Fruit fly (Drosophila melanogaster): ENCODE measurements around the gene CG42526.

DNA sequence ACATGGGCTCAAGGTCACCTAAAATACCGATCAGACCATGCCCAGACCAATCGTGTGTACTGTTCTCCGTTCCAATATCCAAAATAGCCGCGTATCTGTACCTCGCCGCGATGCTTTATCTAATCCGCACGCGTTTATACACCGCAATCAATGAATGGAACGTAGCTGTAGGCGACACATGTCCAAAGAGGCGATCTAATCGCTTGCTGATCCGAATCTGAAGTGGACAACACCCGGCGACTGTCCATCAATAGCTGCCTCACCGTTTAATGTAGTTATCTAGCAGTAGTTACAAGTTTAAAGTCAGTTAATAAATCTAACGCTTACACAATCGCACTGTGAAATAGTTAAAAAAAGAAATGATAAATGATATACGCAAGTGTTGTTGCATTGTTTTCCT lies 17.2 kb upstream of the CG42526 start:
- TF ChIP-seq CG8301 (tag; optimal IDR thresholded peaks at IDR 0.05) (no peak), CG13204 (GFP tag; optimal IDR thresholded peaks at IDR 0.05) (no peak), EcR (GFP tag; optimal IDR thresholded peaks at IDR 0.05) (no peak), CG34367 (tag; optimal IDR thresholded peaks at IDR 0.05) (no peak), CG8159 (tag; optimal IDR thresholded peaks at IDR 0.05) (no peak), gl (tag; optimal IDR thresholded peaks at IDR 0.05) (no peak), Pif1B (GFP tag; optimal IDR thresholded peaks at IDR 0.05) (no peak), CG15710 (tag; optimal IDR thresholded peaks at IDR 0.05) (no peak), Snoo (tag; optimal IDR thresholded peaks at IDR 0.05) (no peak), D1 (tag; optimal IDR thresholded peaks at IDR 0.05) (no peak), CG4496 (GFP tag; IDR thresholded peaks at IDR 0.05) (0 out of 3 replicates have a peak, but pooled peaks have one; percentile 6), CG14655 (GFP tag; optimal IDR thresholded peaks at IDR 0.05) (no peak), Ets98B (GFP tag; IDR thresholded peaks at IDR 0.05) (no peak)

Measured in whole organism, pupa.